Worm (Caenorhabditis elegans) whole organism, mixed stage, embryonic: ENCODE data around the gene txbp-3.

Experiments
- M03D4.4 ChIP-seq: sonication (generic microtip); optimal IDR thresholded peaks from 2 replicates; lab custom pipeline; 2017; ENCODE audit warnings: mild to moderate bottlenecking, missing genetic modification characterization, missing compliant biosample characterization
- elt-1 ChIP-seq: sonication (generic microtip); optimal IDR thresholded peaks from 2 replicates; lab custom pipeline; 2017; ENCODE audit warnings: missing genetic modification characterization, mild to moderate bottlenecking, missing compliant biosample characterization, antibody characterized with exemption, moderate library complexity, borderline replicate concordance; ENCODE audit not compliant: insufficient read depth
- elt-3 ChIP-seq: fragments of 150-350 bp; optimal IDR thresholded peaks from 2 replicates; lab custom pipeline; 2014; ENCODE audit warnings: missing biosample characterization, missing genetic modification characterization
- lsy-2 ChIP-seq: fragments of 150-350 bp; optimal IDR thresholded peaks from 2 replicates; lab custom pipeline; 2014; ENCODE audit warnings: missing biosample characterization, missing genetic modification characterization
- nhr-28 ChIP-seq: fragments of 150-350 bp; optimal IDR thresholded peaks from 2 replicates; lab custom pipeline; 2014; ENCODE audit warnings: missing biosample characterization, missing genetic modification characterization
- unc-39 ChIP-seq: fragments of 150-350 bp; optimal IDR thresholded peaks from 2 replicates; lab custom pipeline; 2014; ENCODE audit warnings: missing biosample characterization, missing genetic modification characterization
- ztf-11 ChIP-seq: fragments of 150-350 bp; optimal IDR thresholded peaks from 2 replicates; lab custom pipeline; 2014; ENCODE audit warnings: missing biosample characterization, missing genetic modification characterization

DNA sequence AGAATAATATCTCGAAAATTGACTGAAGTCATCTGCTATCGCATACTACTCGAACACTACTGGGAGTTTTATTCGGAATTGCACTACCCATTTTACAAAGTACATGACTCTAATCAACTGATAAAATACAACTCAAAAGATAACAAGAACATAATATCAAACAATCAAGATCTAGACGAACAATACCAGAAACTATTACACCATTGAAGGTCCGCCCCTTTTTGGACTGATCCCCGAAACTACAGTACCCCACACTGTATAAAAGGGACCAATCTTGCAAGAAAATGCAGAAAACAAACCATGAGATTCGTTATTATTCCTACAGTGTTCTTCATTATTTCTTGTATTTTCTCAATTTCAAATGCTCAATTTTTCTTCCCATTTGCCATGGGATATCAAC is 47.2 kb upstream of the txbp-3 start, which contains the start of gene F54D8.10:
- TF ChIP-seq ztf-11 (tag; lab: Kevin White, UChicago) (no peak), elt-1 (tag; lab: Kevin White, UChicago) (no peak), nhr-28 (tag; lab: Kevin White, UChicago) (no peak), unc-39 (no peak), M03D4.4 (tag; lab: Kevin White, UChicago) (no peak), lsy-2 (no peak), elt-3 (tag; lab: Kevin White, UChicago) (no peak)
